Fruit fly (Drosophila melanogaster) whole organism, embryonic: ENCODE data around the gene ppl.

ENCODE experiments used
- CG12299 ChIP-seq: fragments of 200-800 bp; sonication (Bioruptor generic); optimal IDR thresholded peaks from 2 replicates; lab custom pipeline; 2018; ENCODE audit warnings: missing biosample characterization, mild to moderate bottlenecking, missing genetic modification characterization
- CG1233 ChIP-seq: fragments of 200-800 bp; sonication (Bioruptor generic); optimal IDR thresholded peaks from 4 replicates; lab custom pipeline; 2018; ENCODE audit warnings: missing biosample characterization, mild to moderate bottlenecking, missing genetic modification characterization
- CG14860 ChIP-seq: fragments of 200-800 bp; sonication (Bioruptor generic); IDR thresholded peaks from 3 replicates; pipeline ENCODE4 v1.3.6; 2022; ENCODE audit warnings: missing biosample characterization, missing genetic modification characterization; ENCODE audit not compliant: partially characterized antibody
- CG15696 ChIP-seq: fragments of 200-800 bp; sonication (Bioruptor generic); optimal IDR thresholded peaks from 2 replicates; lab custom pipeline; 2019; ENCODE audit warnings: missing biosample characterization, mild to moderate bottlenecking, missing genetic modification characterization, moderate library complexity
- CG16779 ChIP-seq: fragments of 200-800 bp; sonication (Bioruptor generic); IDR thresholded peaks from 2 replicates; pipeline ENCODE4 v1.3.6; 2022; ENCODE audit warnings: missing biosample characterization, missing genetic modification characterization
- CG1792 ChIP-seq: fragments of 200-800 bp; sonication (Bioruptor generic); optimal IDR thresholded peaks from 2 replicates; lab custom pipeline; 2016; ENCODE audit warnings: missing biosample characterization, missing genetic modification characterization
- CG18599 ChIP-seq: fragments of 200-800 bp; sonication (Bioruptor generic); optimal IDR thresholded peaks from 3 replicates; lab custom pipeline; 2017; ENCODE audit warnings: missing biosample characterization, missing genetic modification characterization, mild to moderate bottlenecking, moderate library complexity, missing genetic modification reagents
- CG2199 ChIP-seq: fragments of 200-800 bp; sonication (Bioruptor generic); IDR thresholded peaks from 3 replicates; pipeline ENCODE4 v1.3.6; 2022; ENCODE audit warnings: missing biosample characterization, missing genetic modification characterization
- CG2678 ChIP-seq: fragments of 200-800 bp; sonication (Bioruptor generic); optimal IDR thresholded peaks from 3 replicates; lab custom pipeline; 2019; ENCODE audit warnings: missing biosample characterization, mild to moderate bottlenecking, missing genetic modification characterization, moderate library complexity
- CG31224 ChIP-seq: fragments of 200-800 bp; sonication (Bioruptor generic); IDR thresholded peaks from 2 replicates; pipeline ENCODE4 v1.3.6; 2022; ENCODE audit warnings: missing biosample characterization, missing genetic modification characterization
- CG4282 ChIP-seq: fragments of 200-800 bp; sonication (Bioruptor generic); optimal IDR thresholded peaks from 2 replicates; lab custom pipeline; 2016; ENCODE audit warnings: missing biosample characterization, missing genetic modification characterization
- CG43689 ChIP-seq: fragments of 200-800 bp; sonication (Bioruptor generic); IDR thresholded peaks from 2 replicates; pipeline ENCODE4 v1.3.6; 2022; ENCODE audit warnings: missing biosample characterization, missing genetic modification characterization
- CG7271 ChIP-seq: fragments of 200-800 bp; sonication (Bioruptor generic); optimal IDR thresholded peaks from 2 replicates; lab custom pipeline; 2018; ENCODE audit warnings: missing biosample characterization, mild to moderate bottlenecking, missing genetic modification characterization, moderate library complexity
- CG7987 ChIP-seq: fragments of 200-800 bp; sonication (Bioruptor generic); optimal IDR thresholded peaks from 2 replicates; lab custom pipeline; 2018; ENCODE audit warnings: missing biosample characterization, mild to moderate bottlenecking, missing genetic modification characterization, moderate library complexity
- CG9797 ChIP-seq: fragments of 200-800 bp; sonication (Bioruptor generic); optimal IDR thresholded peaks from 3 replicates; lab custom pipeline; 2018; ENCODE audit warnings: missing biosample characterization, mild to moderate bottlenecking, missing genetic modification characterization
- D19B ChIP-seq: fragments of 200-800 bp; sonication (Bioruptor generic); optimal IDR thresholded peaks from 2 replicates; lab custom pipeline; 2017; ENCODE audit warnings: missing biosample characterization, mild to moderate bottlenecking, missing genetic modification characterization
- Dll ChIP-seq: fragments of 200-800 bp; sonication (Bioruptor generic); IDR thresholded peaks from 4 replicates; pipeline ENCODE4 v1.3.6; 2022; ENCODE audit warnings: missing biosample characterization, missing genetic modification characterization; ENCODE audit not compliant: partially characterized antibody
- Doc3 ChIP-seq: fragments of 200-800 bp; sonication (Bioruptor generic); IDR thresholded peaks from 3 replicates; pipeline ENCODE4 v1.3.6; 2022; ENCODE audit warnings: missing biosample characterization, missing genetic modification characterization; ENCODE audit not compliant: partially characterized antibody
- Dp ChIP-seq: fragments of 200-800 bp; sonication (Bioruptor generic); optimal IDR thresholded peaks from 2 replicates; lab custom pipeline; 2018; ENCODE audit warnings: missing biosample characterization, mild to moderate bottlenecking, missing genetic modification characterization, moderate library complexity
- Dref ChIP-seq: fragments of 200-800 bp; sonication (Bioruptor generic); IDR thresholded peaks from 2 replicates; pipeline ENCODE4 v1.3.6; 2022; ENCODE audit warnings: missing biosample characterization, missing genetic modification characterization
- Eip74EF ChIP-seq, 2 experiments: fragments of 200-800 bp in 1 of 2; fragments of >200 bp in 1 of 2; sonication (Bioruptor generic) in 1 of 2; optimal IDR thresholded peaks; 2 replicates each; lab custom pipeline; 2017 to 2019; ENCODE audit warnings: missing biosample characterization in 2 of 2, missing genetic modification characterization in 2 of 2, mild to moderate bottlenecking in 1 of 2, moderate library complexity in 1 of 2
- Fer2 ChIP-seq: fragments of 200-800 bp; sonication (Bioruptor generic); optimal IDR thresholded peaks from 2 replicates; lab custom pipeline; 2018; ENCODE audit warnings: missing biosample characterization, mild to moderate bottlenecking, missing genetic modification characterization, moderate library complexity
- GATAe ChIP-seq: fragments of 200-800 bp; sonication (Bioruptor generic); conservative IDR thresholded peaks from 2 replicates; pipeline ENCODE4 v1.3.6; 2022; ENCODE audit warnings: missing biosample characterization, missing genetic modification characterization
- HLH54F ChIP-seq: fragments of 200-800 bp; sonication (Bioruptor generic); optimal IDR thresholded peaks from 3 replicates; lab custom pipeline; 2016; ENCODE audit warnings: missing biosample characterization, missing genetic modification characterization
- Hr78 ChIP-seq, 2 experiments: fragments of 200-800 bp in 1 of 2; fragments of >200 bp in 1 of 2; sonication (Bioruptor generic) in 1 of 2; optimal IDR thresholded peaks; 2 replicates each; lab custom pipeline; 2017 to 2019; ENCODE audit warnings: missing biosample characterization in 2 of 2, missing genetic modification characterization in 2 of 2, mild to moderate bottlenecking in 1 of 2, moderate library complexity in 1 of 2
- NFAT ChIP-seq: fragments of 200-800 bp; sonication (Bioruptor generic); IDR thresholded peaks from 2 replicates; pipeline ENCODE4 v1.3.6; 2022; ENCODE audit warnings: missing biosample characterization, missing genetic modification characterization
- NK7.1 ChIP-seq: fragments of 200-800 bp; sonication (Bioruptor generic); optimal IDR thresholded peaks from 3 replicates; lab custom pipeline; 2016; ENCODE audit warnings: missing biosample characterization, missing genetic modification characterization
- Oli ChIP-seq: fragments of 200-800 bp; sonication (Bioruptor generic); optimal IDR thresholded peaks from 2 replicates; lab custom pipeline; 2018; ENCODE audit warnings: missing biosample characterization, mild to moderate bottlenecking, missing genetic modification characterization, moderate library complexity
- Taf1 ChIP-seq: fragments of 200-800 bp; sonication (Bioruptor generic); IDR thresholded peaks from 2 replicates; pipeline ENCODE4 v1.3.6; 2022; ENCODE audit warnings: missing biosample characterization, missing genetic modification characterization
- bowl ChIP-seq: fragments of 200-800 bp; sonication (Bioruptor generic); IDR thresholded peaks from 2 replicates; pipeline ENCODE4 v1.3.6; 2022; ENCODE audit warnings: missing biosample characterization, missing genetic modification characterization
- bsh ChIP-seq, 2 experiments: fragments of 200-800 bp; sonication (Bioruptor generic); optimal IDR thresholded peaks; 2 replicates each; lab custom pipeline; 2017 to 2018; ENCODE audit warnings: mild to moderate bottlenecking in 2 of 2, missing biosample characterization in 2 of 2, missing genetic modification characterization in 2 of 2, moderate library complexity in 1 of 2
- cad ChIP-seq: fragments of >200 bp; optimal IDR thresholded peaks from 2 replicates; lab custom pipeline; 2017; ENCODE audit warnings: missing biosample characterization, missing genetic modification characterization
- danr ChIP-seq: fragments of 200-800 bp; sonication (Bioruptor generic); IDR thresholded peaks from 2 replicates; pipeline ENCODE4 v1.3.6; 2022; ENCODE audit warnings: missing biosample characterization, missing genetic modification characterization
- lab ChIP-seq: fragments of 200-800 bp; sonication (Bioruptor generic); optimal IDR thresholded peaks from 3 replicates; lab custom pipeline; 2017; ENCODE audit warnings: missing biosample characterization, missing genetic modification characterization, mild to moderate bottlenecking, moderate library complexity, missing genetic modification reagents
- lola ChIP-seq, 3 experiments: fragments of >200 bp in 2 of 3; fragments of 200-800 bp in 1 of 3; sonication (Bioruptor generic) in 1 of 3; optimal IDR thresholded peaks; 2 replicates each; lab custom pipeline; 2017 to 2019; ENCODE audit warnings: missing biosample characterization in 3 of 3, missing genetic modification characterization in 3 of 3, mild to moderate bottlenecking in 1 of 3, moderate library complexity in 1 of 3
- nau ChIP-seq: fragments of 200-800 bp; sonication (Bioruptor generic); optimal IDR thresholded peaks from 3 replicates; lab custom pipeline; 2017; ENCODE audit warnings: missing biosample characterization, mild to moderate bottlenecking, missing genetic modification characterization, missing genetic modification reagents
- sc ChIP-seq, 3 experiments: fragments of >200 bp in 2 of 3; fragments of 200-800 bp in 1 of 3; sonication (Bioruptor generic) in 1 of 3; optimal IDR thresholded peaks; 2 replicates in 2 of 3; 3 replicates in 1 of 3; lab custom pipeline; 2017; ENCODE audit warnings: mild to moderate bottlenecking in 1 of 3, missing biosample characterization in 1 of 3, missing genetic modification characterization in 1 of 3, missing genetic modification reagents in 1 of 3
- sima ChIP-seq: fragments of 200-800 bp; sonication (Bioruptor generic); optimal IDR thresholded peaks from 2 replicates; lab custom pipeline; 2016; ENCODE audit warnings: missing biosample characterization, missing genetic modification characterization
- tx ChIP-seq: fragments of 200-800 bp; sonication (Bioruptor generic); optimal IDR thresholded peaks from 2 replicates; lab custom pipeline; 2016; ENCODE audit warnings: missing biosample characterization, missing genetic modification characterization
- vnd ChIP-seq: fragments of 200-800 bp; sonication (Bioruptor generic); IDR thresholded peaks from 3 replicates; pipeline ENCODE4 v1.3.6; 2022; ENCODE audit warnings: missing biosample characterization, missing genetic modification characterization; ENCODE audit not compliant: partially characterized antibody
- zen ChIP-seq: fragments of 200-800 bp; sonication (Bioruptor generic); optimal IDR thresholded peaks from 3 replicates; lab custom pipeline; 2018; ENCODE audit warnings: missing biosample characterization, mild to moderate bottlenecking, missing genetic modification characterization, moderate library complexity
- zen2 ChIP-seq: fragments of 200-800 bp; sonication (Bioruptor generic); IDR thresholded peaks from 3 replicates; pipeline ENCODE4 v1.3.6; 2022; ENCODE audit warnings: missing biosample characterization, missing genetic modification characterization; ENCODE audit not compliant: partially characterized antibody
- zfh2 ChIP-seq: fragments of 200-800 bp; sonication (Bioruptor generic); optimal IDR thresholded peaks from 2 replicates; lab custom pipeline; 2016; ENCODE audit warnings: missing biosample characterization, missing genetic modification characterization

ppl gene

dm6 chr3L:21277897-21278530 lies 3.3 kb downstream of the ppl start (continued):
- TF ChIP-seq CG18599 (GFP tag; lab: Kevin White, UChicago) (peak; percentile 21), vnd (0 out of 3 replicates have a peak, but pooled peaks have one; percentile 19), CG4282 (GFP tag; lab: Kevin White, UChicago) (no peak)

dm6 chr3L:21276296-21277257 lies 4.7 kb downstream of the ppl start:
- TF ChIP-seq Taf1 (GFP tag; lab: Robert Waterston, UW) (no peak; the same call in 1 of the 2 replicates), CG43689 (GFP tag; lab: Robert Waterston, UW) (peak; percentile 31; the same call in 1 of the 2 replicates), sima (GFP tag; lab: Kevin White, UChicago) (peak; percentile 25), zen (tag; lab: Kevin White, UChicago) (peak; percentile 19), CG9797 (GFP tag; lab: Kevin White, UChicago) (no peak), CG1792 (GFP tag; lab: Kevin White, UChicago) (peak; percentile 4), Dll (GFP tag; lab: Robert Waterston, UW) (no peak), Fer2 (no peak), CG31224 (GFP tag; lab: Robert Waterston, UW) (peak; percentile 30; the same call in 1 of the 2 replicates), CG15696 (tag; lab: Kevin White, UChicago) (peak; percentile 69), GATAe (no peak), NK7.1 (GFP tag; lab: Kevin White, UChicago) (no peak), NFAT (peak; percentile 37), CG7271 (no peak), lab (GFP tag; lab: Kevin White, UChicago) (peak; percentile 45), lola (GFP tag; optimal IDR thresholded peaks at IDR 0.05; lab: Kevin White, UChicago) (peak in 1 of 3 experiments; percentile 79), Hr78 (GFP tag; optimal IDR thresholded peaks at IDR 0.05; lab: Kevin White, UChicago) (no peak), cad (GFP tag; lab: Kevin White, UChicago) (peak; percentile 75), sc (optimal IDR thresholded peaks at IDR 0.05; lab: Kevin White, UChicago) (no peak), sc (GFP tag; optimal IDR thresholded peaks at IDR 0.05; lab: Kevin White, UChicago) (peak; percentile 19), danr (GFP tag; lab: Robert Waterston, UW) (no peak), CG2678 (peak; percentile 79), zen2 (GFP tag; lab: Robert Waterston, UW) (no peak), Oli (tag; lab: Kevin White, UChicago) (peak; percentile 78), Dp (GFP tag; lab: Kevin White, UChicago) (peak; percentile 32), CG2199 (peak; percentile 45; the same call in 1 of the 3 replicates), CG12299 (no peak), CG1233 (GFP tag; lab: Kevin White, UChicago) (peak; percentile 45), HLH54F (GFP tag; lab: Kevin White, UChicago) (peak; percentile 51), CG14860 (GFP tag; lab: Robert Waterston, UW) (no peak), D19B (GFP tag; lab: Kevin White, UChicago) (peak; percentile 18), bsh (GFP tag; optimal IDR thresholded peaks at IDR 0.05; lab: Kevin White, UChicago) (peak in 1 of 2 experiments; percentile 41), nau (GFP tag; lab: Kevin White, UChicago) (no peak), Dref (GFP tag; lab: Robert Waterston, UW) (no peak), Eip74EF (GFP tag; optimal IDR thresholded peaks at IDR 0.05; lab: Kevin White, UChicago) (peak in 1 of 2 experiments; percentile 11), Doc3 (GFP tag; lab: Robert Waterston, UW) (no peak), CG7987 (GFP tag; lab: Kevin White, UChicago) (peak; percentile 12), bowl (GFP tag; lab: Robert Waterston, UW) (no peak), tx (peak; percentile 43), CG16779 (GFP tag; lab: Robert Waterston, UW) (no peak), zfh2 (GFP tag; lab: Kevin White, UChicago) (peak; percentile 54)
